Worm (Caenorhabditis elegans): ENCODE measurements around the gene fbxb-82.

DNA sequence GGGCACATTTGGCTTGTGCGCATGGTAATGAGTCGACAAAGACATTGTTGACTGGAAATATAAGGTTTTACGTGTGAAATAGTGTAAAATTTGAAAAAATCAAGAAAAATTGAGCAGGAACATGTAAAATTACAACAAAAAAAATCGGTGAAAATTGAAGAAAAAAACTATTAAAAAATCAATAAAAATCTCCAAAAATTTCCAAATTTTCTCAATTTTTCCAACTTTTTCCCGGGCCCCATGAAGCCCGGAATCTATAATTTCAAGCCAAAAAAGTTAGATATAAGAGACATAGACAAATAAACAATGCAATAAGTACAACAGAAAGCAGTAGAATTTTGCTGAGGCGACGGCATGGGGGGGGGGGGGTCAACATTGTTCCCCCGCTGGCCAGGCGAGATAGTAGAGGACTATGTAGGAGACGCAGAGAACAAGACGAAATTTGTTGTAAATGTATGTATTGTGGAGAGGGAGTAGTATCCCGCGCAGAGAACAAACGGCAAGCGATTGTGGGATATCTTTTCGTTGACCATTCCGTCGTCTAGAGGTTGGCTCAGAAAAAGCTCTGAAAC is 48.2 kb downstream of the fbxb-82 start, which contains the start of gene pat-4:
- TF ChIP-seq him-1 (tag; optimal IDR thresholded peaks at IDR 0.05) (no peak), dao-5 (tag; optimal IDR thresholded peaks at IDR 0.05) (no peak)

Data from whole organism, L4/young adult.